Worm (Caenorhabditis elegans): Measurements from ENCODE around the gene nduc-2.
A peak's percentile ranks its signal among the peaks of the same experiment; 100 is the strongest.

Gene nduc-2

DNA sequence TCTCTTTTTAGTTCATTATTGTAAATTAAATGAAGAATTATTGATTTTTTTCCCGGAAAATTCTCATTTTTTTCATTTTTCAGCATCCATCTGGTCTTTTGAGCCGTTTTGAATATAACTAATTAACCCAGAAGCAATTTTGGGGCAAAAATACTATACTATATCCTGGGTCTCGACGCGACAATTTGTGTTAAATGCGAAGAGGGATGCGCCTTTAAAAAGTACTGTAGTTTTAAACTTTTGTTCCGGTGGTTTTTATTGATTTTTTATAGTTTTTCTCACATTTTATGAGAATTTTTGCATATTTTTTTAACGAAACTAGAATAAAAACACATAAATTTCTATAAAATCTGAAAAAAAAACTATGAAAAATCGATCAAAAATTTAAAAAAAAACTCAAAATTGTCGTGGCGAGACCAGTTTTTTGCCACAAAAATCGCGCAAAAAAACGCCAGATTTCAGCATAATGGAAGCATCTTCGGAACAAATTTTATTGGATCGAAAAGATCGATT lies 1.4 kb downstream of the nduc-2 start, which contains the start of gene tbcc-1:
Gene tbcc-1 (plus strand): TSS at position 463 of the 513 bp plus-strand sequence.
- TF ChIP-seq tra-4 (tag; optimal IDR thresholded peaks at IDR 0.05), result no peak
- TF ChIP-seq hmg-4 (GFP tag; optimal IDR thresholded peaks at IDR 0.05), result no peak
- no peak for TF ChIP-seq ets-7 (tag; optimal IDR thresholded peaks at IDR 0.05)
- no peak for TF ChIP-seq aly-1 (tag; optimal IDR thresholded peaks at IDR 0.05)
- TF ChIP-seq scrt-1 (GFP tag; IDR thresholded peaks at IDR 0.05), result no peak
- no peak for TF ChIP-seq hnd-1 (tag; optimal IDR thresholded peaks at IDR 0.05)
- no peak for TF ChIP-seq tbx-11 (GFP tag; IDR thresholded peaks at IDR 0.05)
- no peak for TF ChIP-seq ceh-13 (GFP tag; optimal IDR thresholded peaks at IDR 0.05)
- no peak for TF ChIP-seq tbx-37 (GFP tag; conservative IDR thresholded peaks at IDR 0.05)
- no peak for TF ChIP-seq sea-1 (GFP tag; conservative IDR thresholded peaks at IDR 0.05)

DNA sequence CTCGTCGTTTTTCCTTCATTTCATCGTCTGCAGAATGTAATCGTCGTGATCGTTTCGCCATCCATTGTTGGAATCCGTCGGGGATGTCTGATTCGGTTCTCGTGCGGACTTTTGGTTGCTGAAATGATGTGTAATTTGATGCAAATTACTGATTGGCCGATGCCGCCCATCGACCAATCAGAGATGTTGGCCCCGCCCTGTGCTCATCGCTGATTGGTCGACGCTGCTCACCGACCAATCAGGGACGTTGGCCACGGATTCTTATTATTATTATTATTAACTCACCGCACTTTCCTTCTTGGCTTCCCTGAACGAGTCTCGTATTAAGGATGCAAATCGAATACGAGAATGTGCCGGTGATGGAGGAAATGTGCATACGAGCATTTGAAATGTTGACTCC lies 7.4 kb downstream of the nduc-2 start:
- no peak for TF ChIP-seq ets-7 (tag; optimal IDR thresholded peaks at IDR 0.05)
- no peak for TF ChIP-seq B0310.2 (tag; optimal IDR thresholded peaks at IDR 0.05)
- no peak for TF ChIP-seq tbx-37 (GFP tag; conservative IDR thresholded peaks at IDR 0.05)
- no peak for TF ChIP-seq tbx-11 (GFP tag; IDR thresholded peaks at IDR 0.05)
- no peak for TF ChIP-seq hnd-1 (tag; optimal IDR thresholded peaks at IDR 0.05)
- no peak for TF ChIP-seq ceh-13 (GFP tag; optimal IDR thresholded peaks at IDR 0.05)

DNA sequence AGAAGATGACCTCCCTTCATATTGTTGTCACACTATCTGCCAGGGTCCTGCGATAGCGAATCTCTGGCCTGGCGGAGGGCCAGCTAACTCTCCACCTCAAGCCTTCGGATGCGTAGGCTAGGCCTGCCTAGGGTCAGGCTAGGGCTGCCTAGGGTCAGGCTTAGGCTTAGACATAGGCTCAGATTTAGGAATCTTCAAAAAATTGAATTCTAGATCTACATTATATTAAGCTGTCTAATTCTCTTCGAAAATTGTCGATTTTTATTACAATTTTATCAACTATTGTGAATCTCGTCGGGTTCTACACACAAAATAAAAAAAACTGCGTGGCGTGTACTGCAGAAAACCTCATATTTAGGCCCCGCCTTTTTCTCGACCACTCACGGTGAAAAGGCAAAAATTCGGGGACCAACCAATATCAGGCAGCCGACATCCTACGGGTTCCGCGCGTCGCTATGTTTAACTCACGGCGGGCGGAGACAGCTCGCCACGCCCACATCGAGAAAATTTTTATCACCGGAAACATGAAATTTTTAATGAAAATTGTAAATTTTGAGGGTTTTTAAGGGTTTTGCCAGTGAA lies 8.9 kb downstream of the nduc-2 start:
- TF ChIP-seq sea-1 (GFP tag; conservative IDR thresholded peaks at IDR 0.05) (no peak), hnd-1 (tag; optimal IDR thresholded peaks at IDR 0.05) (no peak), ets-7 (tag; optimal IDR thresholded peaks at IDR 0.05) (no peak), hmg-4 (GFP tag; optimal IDR thresholded peaks at IDR 0.05) (no peak), ceh-36 (tag; optimal IDR thresholded peaks at IDR 0.05) (no peak), scrt-1 (GFP tag; IDR thresholded peaks at IDR 0.05) (no peak), flt-1 (GFP tag; IDR thresholded peaks at IDR 0.05) (no peak)

- TF ChIP-seq tbx-37 (GFP tag; conservative IDR thresholded peaks at IDR 0.05), result no peak
- no peak for TF ChIP-seq aly-1 (tag; optimal IDR thresholded peaks at IDR 0.05)
- TF ChIP-seq ceh-36 (tag; optimal IDR thresholded peaks at IDR 0.05), result no peak
- TF ChIP-seq ceh-13 (GFP tag; optimal IDR thresholded peaks at IDR 0.05), result no peak
Observed at ce11 chrIII:2800743-2801142, 14.1 kb downstream of the nduc-2 start.

DNA sequence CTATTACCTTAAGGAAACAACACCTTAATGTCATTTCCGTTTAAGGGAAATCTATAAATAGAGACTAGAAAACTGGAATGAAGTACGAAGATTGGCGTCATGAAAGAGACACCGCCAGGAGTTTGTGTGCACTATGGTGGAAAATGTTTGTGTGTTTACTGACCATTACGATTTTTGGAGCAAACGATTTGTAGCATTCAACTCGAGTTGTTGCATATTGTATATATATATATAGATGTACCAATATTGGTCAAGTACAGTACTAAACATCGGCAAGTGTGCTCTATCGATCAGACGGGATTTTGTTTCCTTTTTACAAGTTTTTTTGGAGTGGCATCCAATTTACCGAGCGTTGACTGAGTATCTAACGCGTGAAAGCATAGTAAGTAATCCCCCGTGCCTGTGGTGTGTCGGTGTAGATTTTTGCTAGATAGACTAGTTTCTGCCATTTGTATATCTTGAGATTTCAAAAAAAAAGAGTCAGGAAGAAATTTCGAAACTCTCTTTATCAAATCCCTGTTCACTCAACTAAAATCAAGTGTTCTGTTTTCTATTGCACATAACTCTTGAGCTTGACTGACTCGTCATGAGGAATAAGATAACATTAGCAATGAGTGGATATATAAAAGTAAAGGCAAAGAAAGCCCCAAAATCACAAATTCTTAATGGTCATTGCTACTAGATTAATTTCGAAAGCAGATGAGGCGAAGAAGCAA lies 15.3 kb downstream of the nduc-2 start, which contains the start of the genes twk-45 and Y71H2AM.25:
Gene twk-45 (minus strand): TSS at position 101 of the 716 bp plus-strand sequence.
Gene Y71H2AM.25 (plus strand): TSS at position 666 of the 716 bp plus-strand sequence.
- TF ChIP-seq scrt-1 (GFP tag; IDR thresholded peaks at IDR 0.05) (no peak), hnd-1 (tag; optimal IDR thresholded peaks at IDR 0.05) (no peak), pes-1 (GFP tag; IDR thresholded peaks at IDR 0.05) (no peak), ama-1 (optimal IDR thresholded peaks at IDR 0.05) (no peak), F13C5.2 (tag; optimal IDR thresholded peaks at IDR 0.05) (no peak), aly-1 (tag; optimal IDR thresholded peaks at IDR 0.05) (no peak), tra-4 (tag; optimal IDR thresholded peaks at IDR 0.05) (no peak), flt-1 (GFP tag; IDR thresholded peaks at IDR 0.05) (no peak), tbx-37 (GFP tag; conservative IDR thresholded peaks at IDR 0.05) (no peak)

- TF ChIP-seq hnd-1 (tag; optimal IDR thresholded peaks at IDR 0.05) (no peak), pes-1 (GFP tag; IDR thresholded peaks at IDR 0.05) (no peak), aly-1 (tag; optimal IDR thresholded peaks at IDR 0.05) (no peak), tra-4 (tag; optimal IDR thresholded peaks at IDR 0.05) (no peak), scrt-1 (GFP tag; IDR thresholded peaks at IDR 0.05) (no peak), sea-1 (GFP tag; conservative IDR thresholded peaks at IDR 0.05) (no peak), B0310.2 (tag; optimal IDR thresholded peaks at IDR 0.05) (no peak), hmbx-1 (tag; optimal IDR thresholded peaks at IDR 0.05) (no peak), ceh-13 (GFP tag; optimal IDR thresholded peaks at IDR 0.05) (no peak), ama-1 (optimal IDR thresholded peaks at IDR 0.05) (no peak), ceh-36 (tag; optimal IDR thresholded peaks at IDR 0.05) (no peak), flt-1 (GFP tag; IDR thresholded peaks at IDR 0.05) (no peak), tbx-37 (GFP tag; conservative IDR thresholded peaks at IDR 0.05) (no peak), tbx-11 (GFP tag; IDR thresholded peaks at IDR 0.05) (no peak), hmg-4 (GFP tag; optimal IDR thresholded peaks at IDR 0.05) (no peak), ets-7 (tag; optimal IDR thresholded peaks at IDR 0.05) (no peak)
Observed at ce11 chrIII:2804461-2804860, 17.8 kb downstream of the nduc-2 start.

DNA sequence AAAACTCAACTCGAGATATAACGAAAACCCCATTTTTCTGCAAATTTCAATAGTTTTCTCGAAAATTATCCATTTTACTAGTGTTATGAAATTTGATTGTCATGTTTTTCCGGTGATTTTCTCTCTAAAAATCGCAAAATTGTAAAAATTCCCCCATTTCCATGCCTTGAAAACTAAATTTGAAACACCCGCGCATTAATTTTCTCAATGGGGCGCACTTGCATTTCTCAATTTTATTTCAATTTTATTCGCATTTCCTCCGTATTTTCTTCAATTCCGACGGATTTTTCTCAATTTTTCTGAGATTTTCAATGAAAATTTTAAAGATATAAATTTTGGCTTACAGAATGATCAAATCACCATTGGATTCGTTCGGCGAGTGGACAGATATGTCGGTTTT lies 18.4 kb downstream of the nduc-2 start, which contains the start of gene Y71H2AM.3:
Gene Y71H2AM.3 (plus strand): TSS at position 347 of the 400 bp plus-strand sequence.
- no peak for TF ChIP-seq tbx-37 (GFP tag; conservative IDR thresholded peaks at IDR 0.05)
- TF ChIP-seq ama-1 (optimal IDR thresholded peaks at IDR 0.05), result no peak
- TF ChIP-seq ceh-13 (GFP tag; optimal IDR thresholded peaks at IDR 0.05), result no peak
- TF ChIP-seq hnd-1 (tag; optimal IDR thresholded peaks at IDR 0.05), result no peak
- TF ChIP-seq hmbx-1 (tag; optimal IDR thresholded peaks at IDR 0.05), result no peak
- no peak for TF ChIP-seq hmg-4 (GFP tag; optimal IDR thresholded peaks at IDR 0.05)
- TF ChIP-seq F13C5.2 (tag; optimal IDR thresholded peaks at IDR 0.05), result peak; percentile 22
- TF ChIP-seq tbx-11 (GFP tag; IDR thresholded peaks at IDR 0.05), result no peak

- TF ChIP-seq pes-1 (GFP tag; IDR thresholded peaks at IDR 0.05) (0 out of 2 replicates have a peak, but pooled peaks have one; percentile 9), hmbx-1 (tag; optimal IDR thresholded peaks at IDR 0.05) (no peak), tbx-11 (GFP tag; IDR thresholded peaks at IDR 0.05) (0 out of 2 replicates have a peak, but pooled peaks have one; percentile 19), F13C5.2 (tag; optimal IDR thresholded peaks at IDR 0.05) (no peak), ceh-36 (tag; optimal IDR thresholded peaks at IDR 0.05) (no peak), sea-1 (GFP tag; conservative IDR thresholded peaks at IDR 0.05) (peak; percentile 49; the same call in 1 of the 2 replicates), hmg-4 (GFP tag; optimal IDR thresholded peaks at IDR 0.05) (no peak), ets-7 (tag; optimal IDR thresholded peaks at IDR 0.05) (no peak)
Observed at ce11 chrIII:2811410-2811809, 24.8 kb downstream of the nduc-2 start.
